Fruit fly (Drosophila melanogaster) whole organism, adult: ENCODE data around the gene Vsx1.

ENCODE experiments used
- CG11617 ChIP-seq: fragments of 200-800 bp; sonication (Bioruptor generic); optimal IDR thresholded peaks from 2 replicates; lab custom pipeline; 2017; ENCODE audit warnings: mild to moderate bottlenecking, missing biosample characterization, missing genetic modification reagents, missing genetic modification characterization
- CG12768 ChIP-seq: fragments of 200-800 bp; sonication (Bioruptor generic); optimal IDR thresholded peaks from 2 replicates; lab custom pipeline; 2017; ENCODE audit warnings: missing biosample characterization, missing genetic modification characterization, mild to moderate bottlenecking, moderate library complexity, missing genetic modification reagents
- CG14711 ChIP-seq: fragments of 200-800 bp; sonication (Bioruptor generic); optimal IDR thresholded peaks from 2 replicates; lab custom pipeline; 2018; ENCODE audit warnings: missing biosample characterization, mild to moderate bottlenecking, missing genetic modification characterization, moderate library complexity
- CG1620 ChIP-seq: fragments of 200-800 bp; sonication (Bioruptor generic); optimal IDR thresholded peaks from 2 replicates; lab custom pipeline; 2016; ENCODE audit warnings: missing biosample characterization, missing genetic modification characterization
- CG33017 ChIP-seq: fragments of 200-800 bp; sonication (Bioruptor generic); optimal IDR thresholded peaks from 2 replicates; lab custom pipeline; 2018; ENCODE audit warnings: missing biosample characterization, mild to moderate bottlenecking, missing genetic modification characterization, moderate library complexity
- CG5204 ChIP-seq: fragments of 200-800 bp; sonication (Bioruptor generic); optimal IDR thresholded peaks from 2 replicates; lab custom pipeline; 2016; ENCODE audit warnings: missing biosample characterization, missing genetic modification characterization
- CG7045 ChIP-seq: fragments of 200-800 bp; sonication (Bioruptor generic); optimal IDR thresholded peaks from 2 replicates; lab custom pipeline; 2017; ENCODE audit warnings: missing biosample characterization, mild to moderate bottlenecking, missing genetic modification characterization
- CG7101 ChIP-seq: fragments of 200-800 bp; sonication (Bioruptor generic); optimal IDR thresholded peaks from 2 replicates; lab custom pipeline; 2018; ENCODE audit warnings: missing biosample characterization, mild to moderate bottlenecking, missing genetic modification characterization, moderate library complexity
- Clk ChIP-seq: fragments of 200-800 bp; sonication (Bioruptor generic); optimal IDR thresholded peaks from 2 replicates; lab custom pipeline; 2017; ENCODE audit warnings: missing biosample characterization, missing genetic modification characterization
- Crg-1 ChIP-seq: fragments of 200-800 bp; sonication (Bioruptor generic); optimal IDR thresholded peaks from 2 replicates; lab custom pipeline; 2016; ENCODE audit warnings: missing biosample characterization, missing genetic modification characterization
- Hr96 ChIP-seq: fragments of 200-800 bp; sonication (Bioruptor generic); optimal IDR thresholded peaks from 2 replicates; lab custom pipeline; 2016; ENCODE audit warnings: missing biosample characterization, missing genetic modification characterization
- Mnt ChIP-seq: fragments of 200-800 bp; sonication (Bioruptor generic); optimal IDR thresholded peaks from 2 replicates; lab custom pipeline; 2016; ENCODE audit warnings: missing biosample characterization, mild to moderate bottlenecking, missing genetic modification characterization
- bab1 ChIP-seq: fragments of 200-800 bp; sonication (Bioruptor generic); optimal IDR thresholded peaks from 3 replicates; lab custom pipeline; 2019; ENCODE audit warnings: missing biosample characterization, mild to moderate bottlenecking, missing genetic modification characterization, moderate library complexity
- cic ChIP-seq: fragments of 200-800 bp; sonication (Bioruptor generic); optimal IDR thresholded peaks from 2 replicates; lab custom pipeline; 2017; ENCODE audit warnings: missing biosample characterization, mild to moderate bottlenecking, missing genetic modification characterization, moderate library complexity
- cnc ChIP-seq, 2 experiments: fragments of >200 bp; optimal IDR thresholded peaks; 2 replicates each; lab custom pipeline; 2017
- kay ChIP-seq: fragments of 200-800 bp; sonication (Bioruptor generic); peaks from one replicate; lab custom pipeline; 2016; ENCODE audit warnings: missing biosample characterization, missing genetic modification characterization, borderline replicate concordance
- ovo ChIP-seq: fragments of 200-800 bp; sonication (Bioruptor generic); optimal IDR thresholded peaks from 2 replicates; lab custom pipeline; 2016; ENCODE audit warnings: missing biosample characterization, missing genetic modification characterization
- pad ChIP-seq: fragments of 200-800 bp; sonication (Bioruptor generic); optimal IDR thresholded peaks from 3 replicates; lab custom pipeline; 2017; ENCODE audit warnings: missing biosample characterization, missing genetic modification characterization, mild to moderate bottlenecking, moderate library complexity, missing genetic modification reagents
- tj ChIP-seq: fragments of 200-800 bp; sonication (Bioruptor generic); optimal IDR thresholded peaks from 3 replicates; lab custom pipeline; 2017; ENCODE audit warnings: missing biosample characterization, mild to moderate bottlenecking, missing genetic modification characterization, moderate library complexity
- toe ChIP-seq: fragments of 200-800 bp; sonication (Bioruptor generic); optimal IDR thresholded peaks from 2 replicates; lab custom pipeline; 2016; ENCODE audit warnings: missing biosample characterization, missing genetic modification characterization

Gene Vsx1

dm6 chrX:5593868-5594267, at the start of gene Vsx1:
TSS of gene Vsx1 (plus strand) at chrX:5594255.
- TF ChIP-seq pad (GFP tag; lab: Kevin White, UChicago), result peak; percentile 96
- no peak for TF ChIP-seq Clk (GFP tag; lab: Kevin White, UChicago)

DNA sequence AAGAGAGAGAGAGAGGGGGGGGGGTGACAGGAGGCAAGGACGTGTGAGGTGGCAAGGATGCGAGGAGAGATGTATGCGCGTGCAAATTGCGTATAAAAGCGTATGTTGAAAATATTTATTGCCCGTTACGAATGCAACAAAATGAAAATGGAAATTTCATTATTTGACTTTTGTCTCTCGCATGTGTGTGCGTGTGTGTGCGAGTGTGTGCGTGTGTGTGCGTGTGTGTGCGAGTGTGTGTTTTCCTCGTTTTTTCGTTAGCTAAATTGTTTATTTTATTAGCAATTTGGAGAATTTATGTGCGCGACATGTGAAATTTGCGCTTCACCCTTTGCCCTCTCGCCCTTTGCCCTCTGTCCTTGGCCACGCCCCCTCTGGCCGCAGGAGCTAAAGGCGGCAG, 41.2 kb upstream of the Vsx1 start:
- TF ChIP-seq bab1 (GFP tag; lab: Kevin White, UChicago), result no peak
- TF ChIP-seq toe (GFP tag; lab: Kevin White, UChicago), result no peak
- TF ChIP-seq CG12768 (GFP tag; lab: Kevin White, UChicago), result no peak
- no peak for TF ChIP-seq kay (GFP tag; lab: Kevin White, UChicago)
- TF ChIP-seq CG7045 (GFP tag; lab: Kevin White, UChicago), result no peak
- no peak for TF ChIP-seq Clk (GFP tag; lab: Kevin White, UChicago)
- no peak for TF ChIP-seq CG11617 (GFP tag; lab: Kevin White, UChicago)
- TF ChIP-seq CG1620 (GFP tag; lab: Kevin White, UChicago), result no peak
- TF ChIP-seq cnc (optimal IDR thresholded peaks at IDR 0.05; lab: Kevin White, UChicago), result no peak
- no peak for TF ChIP-seq cic (GFP tag; lab: Kevin White, UChicago)

- TF ChIP-seq CG33017 (tag; lab: Kevin White, UChicago), result no peak
These were observed 40.4 kb upstream of the Vsx1 start for dm6 chrX:5553664-5554063.

DNA sequence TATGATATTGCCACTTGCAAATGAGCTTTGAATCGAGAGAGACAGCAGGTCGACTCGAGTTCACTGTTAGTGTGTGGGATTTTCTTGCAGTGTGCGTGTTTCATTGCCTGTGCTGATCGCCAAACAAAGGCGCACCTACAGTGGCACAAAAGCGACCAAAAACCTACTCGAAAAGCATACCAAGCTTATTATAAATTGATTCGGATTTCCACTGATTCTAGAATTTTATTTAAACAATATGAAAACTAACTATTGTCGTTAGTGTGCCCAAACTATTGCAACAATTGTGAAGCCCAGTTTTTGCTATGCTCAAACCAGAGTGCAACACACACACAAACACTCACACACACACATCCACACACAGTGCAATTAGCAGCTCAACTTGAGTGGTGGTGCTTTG, 35.6 kb upstream of the Vsx1 start:
- TF ChIP-seq cic (GFP tag; lab: Kevin White, UChicago) (no peak), CG5204 (GFP tag; lab: Kevin White, UChicago) (no peak), cnc (optimal IDR thresholded peaks at IDR 0.05; lab: Kevin White, UChicago) (no peak), pad (GFP tag; lab: Kevin White, UChicago) (no peak), CG7101 (tag; lab: Kevin White, UChicago) (no peak), CG7045 (GFP tag; lab: Kevin White, UChicago) (no peak), ovo (GFP tag; lab: Kevin White, UChicago) (no peak), Hr96 (GFP tag; lab: Kevin White, UChicago) (no peak), CG33017 (tag; lab: Kevin White, UChicago) (no peak), Clk (GFP tag; lab: Kevin White, UChicago) (no peak), bab1 (GFP tag; lab: Kevin White, UChicago) (no peak), CG1620 (GFP tag; lab: Kevin White, UChicago) (no peak), tj (GFP tag; lab: Kevin White, UChicago) (no peak), Mnt (GFP tag; lab: Kevin White, UChicago) (no peak), toe (GFP tag; lab: Kevin White, UChicago) (no peak), kay (GFP tag; lab: Kevin White, UChicago) (no peak), CG14711 (tag; lab: Kevin White, UChicago) (no peak)

dm6 chrX:5559363-5559762, 34.7 kb upstream of the Vsx1 start:
- TF ChIP-seq CG11617 (GFP tag; lab: Kevin White, UChicago), result no peak
- TF ChIP-seq CG33017 (tag; lab: Kevin White, UChicago), result no peak
- TF ChIP-seq Hr96 (GFP tag; lab: Kevin White, UChicago), result no peak
- no peak for TF ChIP-seq ovo (GFP tag; lab: Kevin White, UChicago)
- no peak for TF ChIP-seq bab1 (GFP tag; lab: Kevin White, UChicago)
- no peak for TF ChIP-seq CG12768 (GFP tag; lab: Kevin White, UChicago)
- TF ChIP-seq kay (GFP tag; lab: Kevin White, UChicago), result no peak
- TF ChIP-seq tj (GFP tag; lab: Kevin White, UChicago), result no peak
- TF ChIP-seq CG1620 (GFP tag; lab: Kevin White, UChicago), result no peak
- no peak for TF ChIP-seq Clk (GFP tag; lab: Kevin White, UChicago)

- TF ChIP-seq cnc (optimal IDR thresholded peaks at IDR 0.05; lab: Kevin White, UChicago) (no peak), CG11617 (GFP tag; lab: Kevin White, UChicago) (no peak), CG5204 (GFP tag; lab: Kevin White, UChicago) (no peak), ovo (GFP tag; lab: Kevin White, UChicago) (no peak), CG7101 (tag; lab: Kevin White, UChicago) (no peak), Clk (GFP tag; lab: Kevin White, UChicago) (no peak), CG7045 (GFP tag; lab: Kevin White, UChicago) (no peak), tj (GFP tag; lab: Kevin White, UChicago) (no peak), Crg-1 (GFP tag; lab: Kevin White, UChicago) (no peak), bab1 (GFP tag; lab: Kevin White, UChicago) (no peak), CG14711 (tag; lab: Kevin White, UChicago) (no peak), toe (GFP tag; lab: Kevin White, UChicago) (no peak)
These were observed 34.0 kb upstream of the Vsx1 start, which contains the start of gene Vsx2 for dm6 chrX:5560083-5560482. TSS of gene Vsx2 (minus strand) at chrX:5560183.

- TF ChIP-seq ovo (GFP tag; lab: Kevin White, UChicago), result peak; percentile 43
- TF ChIP-seq toe (GFP tag; lab: Kevin White, UChicago), result no peak
- peak; percentile 99 for TF ChIP-seq pad (GFP tag; lab: Kevin White, UChicago)
These were observed 33.6 kb upstream of the Vsx1 start for dm6 chrX:5560503-5560902.
